5 fruit fly cellular contexts compared by ENCODE assay signal in genomic region chr3R:8009080-8009620, dm6.
TF ChIP-seq lines count a peak whose summit lies in the region.

TSS of gene CG11052 (minus strand) at chr3R:8009297.
TSS of gene CG3223 (plus strand) at chr3R:8009400.

- peak; percentile 20 for TF ChIP-seq CTCF in whole organism, embryonic (GFP tag; optimal IDR thresholded peaks at IDR 0.05; lab: Kevin White, UChicago)

TF ChIP-seq in whole organism, adult, 20 proteins besides CTCF, POLR2A, EP300 and RAD21:
- TF ChIP-seq CG7101 (tag; optimal IDR thresholded peaks at IDR 0.05; lab: Kevin White, UChicago) (no peak), CG7045 (GFP tag; optimal IDR thresholded peaks at IDR 0.05; lab: Kevin White, UChicago) (no peak), bab1 (GFP tag; optimal IDR thresholded peaks at IDR 0.05; lab: Kevin White, UChicago) (peak; percentile 45), ovo (GFP tag; optimal IDR thresholded peaks at IDR 0.05; lab: Kevin White, UChicago) (no peak), CG14711 (tag; optimal IDR thresholded peaks at IDR 0.05; lab: Kevin White, UChicago) (peak; percentile 67), CG5204 (GFP tag; optimal IDR thresholded peaks at IDR 0.05; lab: Kevin White, UChicago) (no peak), toe (GFP tag; optimal IDR thresholded peaks at IDR 0.05; lab: Kevin White, UChicago) (no peak)
TF ChIP-seq in whole organism, adult: peak in this region for 2.

TF ChIP-seq in whole organism, embryonic, 481 proteins besides CTCF, POLR2A, EP300 and RAD21 (continues in another document):
- TF ChIP-seq CG10543 (GFP tag; optimal IDR thresholded peaks at IDR 0.05; lab: Kevin White, UChicago) (peak; percentile 6), H15 (GFP tag; IDR thresholded peaks at IDR 0.05; lab: Robert Waterston, UW) (no peak), CG6791 (GFP tag; IDR thresholded peaks at IDR 0.05; lab: Robert Waterston, UW; ENCODE audit: partially characterized antibody) (0 out of 3 replicates have a peak, but pooled peaks have one; percentile 22), CG1233 (GFP tag; optimal IDR thresholded peaks at IDR 0.05; lab: Kevin White, UChicago) (peak; percentile 36), CG4617 (GFP tag; optimal IDR thresholded peaks at IDR 0.05; lab: Kevin White, UChicago; ENCODE audit: borderline replicate concordance) (peak; percentile 70), amos (GFP tag; IDR thresholded peaks at IDR 0.05; lab: Robert Waterston, UW; ENCODE audit: partially characterized antibody) (peak; percentile 58; the same call in 1 of the 2 replicates), CG11695 (GFP tag; IDR thresholded peaks at IDR 0.05; lab: Robert Waterston, UW) (no peak), Awh (GFP tag; IDR thresholded peaks at IDR 0.05; lab: Robert Waterston, UW) (no peak), CG17361 (GFP tag; IDR thresholded peaks at IDR 0.05; lab: Robert Waterston, UW) (0 out of 3 replicates have a peak, but pooled peaks have one; percentile 17), Optix (GFP tag; IDR thresholded peaks at IDR 0.05; lab: Robert Waterston, UW) (no peak), CG18262 (tag; optimal IDR thresholded peaks at IDR 0.05; lab: Kevin White, UChicago) (peak; percentile 3), trem (tag; optimal IDR thresholded peaks at IDR 0.05; lab: Kevin White, UChicago) (no peak), CG14965 (GFP tag; optimal IDR thresholded peaks at IDR 0.05; lab: Kevin White, UChicago; ENCODE audit: borderline replicate concordance) (no peak), Ssrp (tag; optimal IDR thresholded peaks at IDR 0.05; lab: Kevin White, UChicago) (no peak), CG10274 (GFP tag; optimal IDR thresholded peaks at IDR 0.05; lab: Kevin White, UChicago) (no peak), Deaf1 (tag; optimal IDR thresholded peaks at IDR 0.05; lab: Kevin White, UChicago) (no peak), zfh1 (GFP tag; IDR thresholded peaks at IDR 0.05; lab: Robert Waterston, UW) (0 out of 3 replicates have a peak, but pooled peaks have one; percentile 27), btn (GFP tag; optimal IDR thresholded peaks at IDR 0.05; lab: Kevin White, UChicago) (no peak), CG13624 (GFP tag; optimal IDR thresholded peaks at IDR 0.05; lab: Kevin White, UChicago) (peak; percentile 37)

TF ChIP-seq in whole organism, prepupa, 60 proteins besides CTCF, POLR2A, EP300 and RAD21:
- TF ChIP-seq Eip78C (GFP tag; lab: Kevin White, UChicago), result peak; percentile 46
- TF ChIP-seq esn (GFP tag; optimal IDR thresholded peaks at IDR 0.05; lab: Kevin White, UChicago), result peak; percentile 43
- peak; percentile 46 for TF ChIP-seq Sox14 (GFP tag; optimal IDR thresholded peaks at IDR 0.05; lab: Kevin White, UChicago)
- peak; percentile 81 for TF ChIP-seq svp (GFP tag; lab: Kevin White, UChicago)
- no peak for TF ChIP-seq Hr39 (GFP tag; optimal IDR thresholded peaks at IDR 0.05; lab: Kevin White, UChicago)

TF ChIP-seq in whole organism, pupa, 21 proteins besides CTCF, POLR2A, EP300 and RAD21:
- TF ChIP-seq CG8301 (tag; optimal IDR thresholded peaks at IDR 0.05; lab: Kevin White, UChicago) (no peak), rn (GFP tag; IDR thresholded peaks at IDR 0.05; lab: Robert Waterston, UW) (no peak), CG13204 (GFP tag; optimal IDR thresholded peaks at IDR 0.05; lab: Kevin White, UChicago) (no peak), D1 (tag; optimal IDR thresholded peaks at IDR 0.05; lab: Kevin White, UChicago) (no peak), CG4496 (GFP tag; IDR thresholded peaks at IDR 0.05; lab: Robert Waterston, UW) (peak; percentile 36; the same call in 1 of the 3 replicates), Ets98B (GFP tag; IDR thresholded peaks at IDR 0.05; lab: Robert Waterston, UW) (0 out of 2 replicates have a peak, but pooled peaks have one; percentile 6), Pif1B (GFP tag; optimal IDR thresholded peaks at IDR 0.05; lab: Kevin White, UChicago) (no peak), EcR (GFP tag; optimal IDR thresholded peaks at IDR 0.05; lab: Kevin White, UChicago) (peak; percentile 94), Snoo (tag; optimal IDR thresholded peaks at IDR 0.05; lab: Kevin White, UChicago) (peak; percentile 17), CG10348 (GFP tag; IDR thresholded peaks at IDR 0.05; lab: Robert Waterston, UW) (no peak), fd96Ca (GFP tag; IDR thresholded peaks at IDR 0.05; lab: Robert Waterston, UW) (no peak), CG15710 (tag; optimal IDR thresholded peaks at IDR 0.05; lab: Kevin White, UChicago) (no peak), CG17806 (tag; optimal IDR thresholded peaks at IDR 0.05; lab: Kevin White, UChicago) (no peak)

TF ChIP-seq in whole organism, wandering third instar larva, 38 proteins besides CTCF, POLR2A, EP300 and RAD21:
- TF ChIP-seq GATAd (GFP tag; optimal IDR thresholded peaks at IDR 0.05; lab: Kevin White, UChicago), result no peak
- TF ChIP-seq sage (GFP tag; optimal IDR thresholded peaks at IDR 0.05; lab: Kevin White, UChicago), result no peak
- TF ChIP-seq Sp1 (GFP tag; optimal IDR thresholded peaks at IDR 0.05; lab: Kevin White, UChicago), result peak; percentile 15
- no peak for TF ChIP-seq woc (GFP tag; optimal IDR thresholded peaks at IDR 0.05; lab: Kevin White, UChicago)
- no peak for TF ChIP-seq Rel (GFP tag; optimal IDR thresholded peaks at IDR 0.05; lab: Kevin White, UChicago)
- peak; percentile 92 for TF ChIP-seq Rel (tag; optimal IDR thresholded peaks at IDR 0.05; lab: Kevin White, UChicago)
- TF ChIP-seq lola (GFP tag; optimal IDR thresholded peaks at IDR 0.05; lab: Kevin White, UChicago), result no peak
- TF ChIP-seq Dif (GFP tag; optimal IDR thresholded peaks at IDR 0.05; lab: Kevin White, UChicago; ENCODE audit: partially characterized antibody), result no peak
- TF ChIP-seq pan (optimal IDR thresholded peaks at IDR 0.05; lab: Kevin White, UChicago), result no peak
- peak; percentile 8 for TF ChIP-seq h (GFP tag; optimal IDR thresholded peaks at IDR 0.05; lab: Kevin White, UChicago)
- TF ChIP-seq Myc (optimal IDR thresholded peaks at IDR 0.05; lab: Kevin White, UChicago), result peak; percentile 62
- no peak for TF ChIP-seq Hr83 (GFP tag; optimal IDR thresholded peaks at IDR 0.05; lab: Kevin White, UChicago; ENCODE audit: poor library complexity, severe bottlenecking)
- TF ChIP-seq psq (GFP tag; optimal IDR thresholded peaks at IDR 0.05; lab: Kevin White, UChicago), result no peak
- TF ChIP-seq OdsH (GFP tag; optimal IDR thresholded peaks at IDR 0.05; lab: Kevin White, UChicago), result no peak
- no peak for TF ChIP-seq Mio (GFP tag; optimal IDR thresholded peaks at IDR 0.05; lab: Kevin White, UChicago)
- TF ChIP-seq Hnf4 (GFP tag; optimal IDR thresholded peaks at IDR 0.05; lab: Kevin White, UChicago), result peak; percentile 9
- no peak for TF ChIP-seq sv (GFP tag; optimal IDR thresholded peaks at IDR 0.05; lab: Kevin White, UChicago)
- no peak for TF ChIP-seq CG32264 (GFP tag; optimal IDR thresholded peaks at IDR 0.05; lab: Kevin White, UChicago)
- no peak for TF ChIP-seq brk (GFP tag; optimal IDR thresholded peaks at IDR 0.05; lab: Kevin White, UChicago)
- peak; percentile 15 for TF ChIP-seq HLH106 (tag; optimal IDR thresholded peaks at IDR 0.05; lab: Kevin White, UChicago)
- no peak for TF ChIP-seq jim (GFP tag; optimal IDR thresholded peaks at IDR 0.05; lab: Kevin White, UChicago)
- TF ChIP-seq Dfd (GFP tag; optimal IDR thresholded peaks at IDR 0.05; lab: Kevin White, UChicago), result no peak
- no peak for TF ChIP-seq Abd-B (GFP tag; optimal IDR thresholded peaks at IDR 0.05; lab: Kevin White, UChicago)
- no peak for TF ChIP-seq rgr (GFP tag; optimal IDR thresholded peaks at IDR 0.05; lab: Kevin White, UChicago)
- no peak for TF ChIP-seq br (GFP tag; optimal IDR thresholded peaks at IDR 0.05; lab: Kevin White, UChicago)
- no peak for TF ChIP-seq Vsx2 (GFP tag; optimal IDR thresholded peaks at IDR 0.05; lab: Kevin White, UChicago; ENCODE audit: partially characterized antibody)
